Fruit fly (Drosophila melanogaster) whole organism, embryonic: ENCODE results near the gene EMC5.

Experiments used
- B-H2 ChIP-seq: fragments of 200-800 bp; sonication (Bioruptor generic); optimal IDR thresholded peaks from 2 replicates; lab custom pipeline; 2018; ENCODE audit warnings: missing biosample characterization, mild to moderate bottlenecking, missing genetic modification characterization
- BEAF-32 ChIP-seq: fragments of 200-800 bp; sonication (Bioruptor generic); optimal IDR thresholded peaks from 3 replicates; lab custom pipeline; 2017; ENCODE audit warnings: missing biosample characterization, missing genetic modification characterization, mild to moderate bottlenecking, moderate library complexity, missing genetic modification reagents
- CG10267 ChIP-seq: fragments of 200-800 bp; sonication (Bioruptor generic); optimal IDR thresholded peaks from 2 replicates; lab custom pipeline; 2018; ENCODE audit warnings: missing biosample characterization, mild to moderate bottlenecking, missing genetic modification characterization, moderate library complexity
- CG11504 ChIP-seq: fragments of 200-800 bp; sonication (Bioruptor generic); optimal IDR thresholded peaks from 3 replicates; lab custom pipeline; 2019; ENCODE audit warnings: missing biosample characterization, mild to moderate bottlenecking, missing genetic modification characterization, moderate library complexity
- CG13624 ChIP-seq: fragments of 200-800 bp; sonication (Bioruptor generic); optimal IDR thresholded peaks from 2 replicates; lab custom pipeline; 2016; ENCODE audit warnings: missing biosample characterization, missing genetic modification characterization
- CG14860 ChIP-seq: fragments of 200-800 bp; sonication (Bioruptor generic); IDR thresholded peaks from 3 replicates; pipeline ENCODE4 v1.3.6; 2022; ENCODE audit warnings: missing biosample characterization, missing genetic modification characterization; ENCODE audit not compliant: partially characterized antibody
- CG1602 ChIP-seq: fragments of 200-800 bp; sonication (Bioruptor generic); optimal IDR thresholded peaks from 3 replicates; lab custom pipeline; 2016; ENCODE audit warnings: missing biosample characterization, missing genetic modification characterization
- CG16813 ChIP-seq: fragments of 200-800 bp; sonication (Bioruptor generic); IDR thresholded peaks from 3 replicates; pipeline ENCODE4 v1.3.6; 2022; ENCODE audit warnings: missing biosample characterization, missing genetic modification characterization; ENCODE audit not compliant: partially characterized antibody
- CG2116 ChIP-seq: fragments of 200-800 bp; sonication (Bioruptor generic); optimal IDR thresholded peaks from 3 replicates; lab custom pipeline; 2018; ENCODE audit warnings: missing biosample characterization, mild to moderate bottlenecking, missing genetic modification characterization
- CG2120 ChIP-seq: fragments of 200-800 bp; sonication (Bioruptor generic); optimal IDR thresholded peaks from 3 replicates; lab custom pipeline; 2016; ENCODE audit warnings: missing biosample characterization, missing genetic modification characterization
- CG2202 ChIP-seq: fragments of 200-800 bp; sonication (Bioruptor generic); optimal IDR thresholded peaks from 2 replicates; lab custom pipeline; 2018; ENCODE audit warnings: missing biosample characterization, mild to moderate bottlenecking, missing genetic modification characterization
- CG2712 ChIP-seq: fragments of 200-800 bp; optimal IDR thresholded peaks from 3 replicates; lab custom pipeline; 2019; ENCODE audit warnings: missing biosample characterization, mild to moderate bottlenecking, missing genetic modification characterization, moderate library complexity
- CG31388 ChIP-seq: fragments of 200-800 bp; sonication (Bioruptor generic); optimal IDR thresholded peaks from 2 replicates; lab custom pipeline; 2016; ENCODE audit warnings: missing biosample characterization, missing genetic modification characterization
- CG3281 ChIP-seq: fragments of 200-800 bp; sonication (Bioruptor generic); optimal IDR thresholded peaks from 3 replicates; lab custom pipeline; 2017; ENCODE audit warnings: missing biosample characterization, mild to moderate bottlenecking, missing genetic modification characterization
- CG42726 ChIP-seq: fragments of 200-800 bp; sonication (Bioruptor generic); IDR thresholded peaks from 2 replicates; pipeline ENCODE4 v1.3.6; 2022; ENCODE audit warnings: missing biosample characterization, missing genetic modification characterization; ENCODE audit not compliant: partially characterized antibody
- CG4360 ChIP-seq: fragments of 200-800 bp; sonication (Bioruptor generic); IDR thresholded peaks from 2 replicates; pipeline ENCODE4 v1.3.6; 2022; ENCODE audit warnings: missing biosample characterization, missing genetic modification characterization
- CG4617 ChIP-seq: fragments of 200-800 bp; sonication (Bioruptor generic); optimal IDR thresholded peaks from 3 replicates; lab custom pipeline; 2016; ENCODE audit warnings: missing biosample characterization, missing genetic modification characterization, borderline replicate concordance
- CG7963 ChIP-seq: fragments of 200-800 bp; sonication (Bioruptor generic); IDR thresholded peaks from 3 replicates; pipeline ENCODE4 v1.3.6; 2022; ENCODE audit warnings: missing biosample characterization, missing genetic modification characterization; ENCODE audit not compliant: partially characterized antibody
- CG8924 ChIP-seq: fragments of 200-800 bp; optimal IDR thresholded peaks from 3 replicates; lab custom pipeline; 2019; ENCODE audit warnings: missing biosample characterization, mild to moderate bottlenecking, missing genetic modification characterization, moderate library complexity
- CG9797 ChIP-seq: fragments of 200-800 bp; sonication (Bioruptor generic); optimal IDR thresholded peaks from 3 replicates; lab custom pipeline; 2018; ENCODE audit warnings: missing biosample characterization, mild to moderate bottlenecking, missing genetic modification characterization
- D19A ChIP-seq: fragments of 200-800 bp; optimal IDR thresholded peaks from 3 replicates; lab custom pipeline; 2019; ENCODE audit warnings: missing biosample characterization, mild to moderate bottlenecking, missing genetic modification characterization, moderate library complexity
- Dll ChIP-seq: fragments of 200-800 bp; sonication (Bioruptor generic); IDR thresholded peaks from 4 replicates; pipeline ENCODE4 v1.3.6; 2022; ENCODE audit warnings: missing biosample characterization, missing genetic modification characterization; ENCODE audit not compliant: partially characterized antibody
- Doc3 ChIP-seq: fragments of 200-800 bp; sonication (Bioruptor generic); IDR thresholded peaks from 3 replicates; pipeline ENCODE4 v1.3.6; 2022; ENCODE audit warnings: missing biosample characterization, missing genetic modification characterization; ENCODE audit not compliant: partially characterized antibody
- Dp ChIP-seq: fragments of 200-800 bp; sonication (Bioruptor generic); optimal IDR thresholded peaks from 2 replicates; lab custom pipeline; 2018; ENCODE audit warnings: missing biosample characterization, mild to moderate bottlenecking, missing genetic modification characterization, moderate library complexity
- Dref ChIP-seq: fragments of 200-800 bp; sonication (Bioruptor generic); IDR thresholded peaks from 2 replicates; pipeline ENCODE4 v1.3.6; 2022; ENCODE audit warnings: missing biosample characterization, missing genetic modification characterization
- HmgD ChIP-seq: fragments of 200-800 bp; sonication (Bioruptor generic); optimal IDR thresholded peaks from 3 replicates; lab custom pipeline; 2016; ENCODE audit warnings: missing biosample characterization, missing genetic modification characterization
- HmgZ ChIP-seq: fragments of 200-800 bp; sonication (Bioruptor generic); optimal IDR thresholded peaks from 2 replicates; lab custom pipeline; 2018; ENCODE audit warnings: missing biosample characterization, mild to moderate bottlenecking, missing genetic modification characterization
- Hmr ChIP-seq: fragments of 200-800 bp; sonication (Bioruptor generic); optimal IDR thresholded peaks from 3 replicates; lab custom pipeline; 2017; ENCODE audit warnings: mild to moderate bottlenecking, missing biosample characterization, missing genetic modification reagents, missing genetic modification characterization
- Hsf ChIP-seq: fragments of 200-800 bp; sonication (Bioruptor generic); optimal IDR thresholded peaks from 3 replicates; lab custom pipeline; 2016; ENCODE audit warnings: missing biosample characterization, missing genetic modification characterization
- Lhr ChIP-seq: fragments of 200-800 bp; sonication (Bioruptor generic); optimal IDR thresholded peaks from 3 replicates; lab custom pipeline; 2017; ENCODE audit warnings: mild to moderate bottlenecking, missing biosample characterization, missing genetic modification reagents, missing genetic modification characterization
- Myb ChIP-seq: fragments of 200-800 bp; sonication (Bioruptor generic); optimal IDR thresholded peaks from 2 replicates; lab custom pipeline; 2016; ENCODE audit warnings: missing biosample characterization, missing genetic modification characterization
- Xbp1 ChIP-seq: fragments of 200-800 bp; sonication (Bioruptor generic); optimal IDR thresholded peaks from 3 replicates; lab custom pipeline; 2016; ENCODE audit warnings: missing biosample characterization, mild to moderate bottlenecking, missing genetic modification characterization
- bab2 ChIP-seq: fragments of 200-800 bp; sonication (Bioruptor generic); optimal IDR thresholded peaks from 2 replicates; lab custom pipeline; 2016; ENCODE audit warnings: missing biosample characterization, missing genetic modification characterization
- bigmax ChIP-seq: fragments of 200-800 bp; sonication (Bioruptor generic); optimal IDR thresholded peaks from 2 replicates; lab custom pipeline; 2018; ENCODE audit warnings: missing biosample characterization, mild to moderate bottlenecking, missing genetic modification characterization
- crp ChIP-seq, 2 experiments: fragments of 200-800 bp; sonication (Bioruptor generic); optimal IDR thresholded peaks; 2 replicates in 1 of 2; 3 replicates in 1 of 2; lab custom pipeline; 2017; ENCODE audit warnings: missing biosample characterization in 2 of 2, missing genetic modification characterization in 2 of 2, mild to moderate bottlenecking in 1 of 2, moderate library complexity in 1 of 2
- dati ChIP-seq: fragments of 200-800 bp; sonication (Bioruptor generic); IDR thresholded peaks from 2 replicates; pipeline ENCODE4 v1.3.6; 2022; ENCODE audit warnings: missing biosample characterization, missing genetic modification characterization
- fd96Cb ChIP-seq: fragments of 200-800 bp; sonication (Bioruptor generic); optimal IDR thresholded peaks from 2 replicates; lab custom pipeline; 2018; ENCODE audit warnings: missing biosample characterization, mild to moderate bottlenecking, missing genetic modification characterization, moderate library complexity
- gem ChIP-seq: fragments of 200-800 bp; sonication (Bioruptor generic); optimal IDR thresholded peaks from 2 replicates; lab custom pipeline; 2019; ENCODE audit warnings: missing biosample characterization, mild to moderate bottlenecking, missing genetic modification characterization, moderate library complexity
- grau ChIP-seq: fragments of 200-800 bp; optimal IDR thresholded peaks from 3 replicates; lab custom pipeline; 2019; ENCODE audit warnings: missing biosample characterization, mild to moderate bottlenecking, missing genetic modification characterization, moderate library complexity
- hb ChIP-seq: fragments of 200-800 bp; sonication (Bioruptor generic); IDR thresholded peaks from 3 replicates; pipeline ENCODE4 v1.3.6; 2022; ENCODE audit warnings: missing biosample characterization, missing genetic modification characterization; ENCODE audit not compliant: partially characterized antibody
- hkb ChIP-seq, 2 experiments: fragments of 200-800 bp in 1 of 2; fragments of >200 bp in 1 of 2; sonication (Bioruptor generic) in 1 of 2; IDR thresholded peaks in 1 of 2; optimal IDR thresholded peaks in 1 of 2; 2 replicates each; pipeline versions ENCODE4 v1.3.6 to Lab custom; 2017 to 2022; ENCODE audit warnings: missing biosample characterization in 1 of 2, missing genetic modification characterization in 1 of 2
- mld ChIP-seq: fragments of 200-800 bp; sonication (Bioruptor generic); IDR thresholded peaks from 3 replicates; pipeline ENCODE4 v1.3.6; 2022; ENCODE audit warnings: missing biosample characterization, missing genetic modification characterization; ENCODE audit not compliant: partially characterized antibody
- nmo ChIP-seq: fragments of 200-800 bp; sonication (Bioruptor generic); optimal IDR thresholded peaks from 2 replicates; lab custom pipeline; 2018; ENCODE audit warnings: missing biosample characterization, mild to moderate bottlenecking, missing genetic modification characterization, moderate library complexity
- pzg ChIP-seq: fragments of 200-800 bp; sonication (Bioruptor generic); optimal IDR thresholded peaks from 3 replicates; lab custom pipeline; 2018; ENCODE audit warnings: missing biosample characterization, mild to moderate bottlenecking, missing genetic modification characterization, moderate library complexity
- row ChIP-seq: fragments of 200-800 bp; sonication (Bioruptor generic); IDR thresholded peaks from 3 replicates; pipeline ENCODE4 v1.3.6; 2022; ENCODE audit warnings: missing biosample characterization, missing genetic modification characterization
- sens ChIP-seq: fragments of 200-800 bp; sonication (Bioruptor generic); peaks from one replicate; lab custom pipeline; 2016; ENCODE audit warnings: missing biosample characterization, missing genetic modification characterization
- sima ChIP-seq: fragments of 200-800 bp; sonication (Bioruptor generic); optimal IDR thresholded peaks from 2 replicates; lab custom pipeline; 2016; ENCODE audit warnings: missing biosample characterization, missing genetic modification characterization
- wdn ChIP-seq: fragments of 200-800 bp; sonication (Bioruptor generic); IDR thresholded peaks from 2 replicates; pipeline ENCODE4 v1.3.6; 2022; ENCODE audit warnings: missing biosample characterization, missing genetic modification characterization
- yki ChIP-seq: fragments of >200 bp; optimal IDR thresholded peaks from 3 replicates; lab custom pipeline; 2018

Gene EMC5

dm6 chr2L:18951674-18952073 lies 35.8 kb upstream of the EMC5 start, which contains the start of gene Nedd8 (continued):
- peak; percentile 12 for TF ChIP-seq CG11504
- TF ChIP-seq grau (tag; lab: Kevin White, UChicago) = peak; percentile 24
- peak; percentile 17 for TF ChIP-seq Hmr (GFP tag; lab: Kevin White, UChicago)
- no peak for TF ChIP-seq wdn (GFP tag; lab: Robert Waterston, UW)
- peak; percentile 77 for TF ChIP-seq CG14860 (GFP tag; lab: Robert Waterston, UW)
- TF ChIP-seq bigmax = no peak
- peak; percentile 92 for TF ChIP-seq CG42726 (GFP tag; lab: Robert Waterston, UW)
- TF ChIP-seq Dll (GFP tag; lab: Robert Waterston, UW) = peak; percentile 92
- no peak for TF ChIP-seq dati
- peak; percentile 91 for TF ChIP-seq Dref (GFP tag; lab: Robert Waterston, UW)
- peak; percentile 53 for TF ChIP-seq Lhr (GFP tag; lab: Kevin White, UChicago)
- TF ChIP-seq mld = peak; percentile 65; the same call in 2 of the 3 replicates
- TF ChIP-seq Xbp1 (GFP tag; lab: Kevin White, UChicago) = no peak
- no peak for TF ChIP-seq CG31388
- peak; percentile 46 for TF ChIP-seq CG2120 (GFP tag; lab: Kevin White, UChicago)
- TF ChIP-seq hkb (optimal IDR thresholded peaks at IDR 0.05; lab: Kevin White, UChicago) = no peak
- TF ChIP-seq hkb (GFP tag; IDR thresholded peaks at IDR 0.05; lab: Robert Waterston, UW) = no peak
- TF ChIP-seq crp (GFP tag; optimal IDR thresholded peaks at IDR 0.05; lab: Kevin White, UChicago) = peak; percentile 27 to 76
- no peak for TF ChIP-seq CG2202
- TF ChIP-seq Hsf (GFP tag; lab: Kevin White, UChicago) = no peak
- TF ChIP-seq BEAF-32 (GFP tag; lab: Kevin White, UChicago) = peak; percentile 86
- TF ChIP-seq row (GFP tag; lab: Robert Waterston, UW) = peak; percentile 42; the same call in 2 of the 3 replicates
- peak; percentile 83 for TF ChIP-seq sens
- peak; percentile 28 for TF ChIP-seq D19A (tag; lab: Kevin White, UChicago)
- TF ChIP-seq CG10267 (tag; lab: Kevin White, UChicago) = peak; percentile 71
- no peak for TF ChIP-seq CG1602
- peak; percentile 68; the same call in 2 of the 3 replicates for TF ChIP-seq CG7963 (GFP tag; lab: Robert Waterston, UW)
- no peak for TF ChIP-seq bab2 (GFP tag; lab: Kevin White, UChicago)
- TF ChIP-seq Dp (GFP tag; lab: Kevin White, UChicago) = peak; percentile 70
- no peak for TF ChIP-seq CG3281 (GFP tag; lab: Kevin White, UChicago)
- peak; percentile 4 for TF ChIP-seq nmo
- peak; percentile 29 for TF ChIP-seq CG4617 (GFP tag; lab: Kevin White, UChicago)
- TF ChIP-seq CG9797 (GFP tag; lab: Kevin White, UChicago) = peak; percentile 76
- peak; percentile 83 for TF ChIP-seq pzg (GFP tag; lab: Kevin White, UChicago)
- TF ChIP-seq CG8924 (tag; lab: Kevin White, UChicago) = peak; percentile 10
- peak; percentile 68 for TF ChIP-seq Myb (GFP tag; lab: Kevin White, UChicago)
- peak; percentile 50 for TF ChIP-seq CG2116 (GFP tag; lab: Kevin White, UChicago)
- TF ChIP-seq CG16813 = peak; percentile 83
- TF ChIP-seq sima (GFP tag; lab: Kevin White, UChicago) = no peak
- peak; percentile 63 for TF ChIP-seq HmgZ
- no peak for TF ChIP-seq gem (tag; lab: Kevin White, UChicago)
- TF ChIP-seq hb = peak; percentile 67; the same call in 2 of the 3 replicates
- peak; percentile 80 for TF ChIP-seq Doc3 (GFP tag; lab: Robert Waterston, UW)
- TF ChIP-seq HmgD (GFP tag; lab: Kevin White, UChicago) = peak; percentile 27
- TF ChIP-seq CG2712 (tag; lab: Kevin White, UChicago) = peak; percentile 36
- peak; percentile 22 for TF ChIP-seq B-H2 (GFP tag; lab: Kevin White, UChicago)
- no peak for TF ChIP-seq CG4360 (GFP tag; lab: Robert Waterston, UW)
- TF ChIP-seq yki = no peak
- TF ChIP-seq CG13624 (GFP tag; lab: Kevin White, UChicago) = peak; percentile 11
- TF ChIP-seq fd96Cb (tag; lab: Kevin White, UChicago) = no peak
